Fruit fly (Drosophila melanogaster) whole organism, prepupa: Measurements from ENCODE around the gene CG6071.

ENCODE experiments used
- Blimp-1 ChIP-seq: fragments of 200-800 bp; sonication (Bioruptor generic); optimal IDR thresholded peaks from 3 replicates; lab custom pipeline; 2017; ENCODE audit warnings: missing biosample characterization, missing genetic modification characterization, mild to moderate bottlenecking, moderate library complexity, missing genetic modification reagents
- CG10631 ChIP-seq: fragments of 200-800 bp; sonication (Bioruptor generic); optimal IDR thresholded peaks from 2 replicates; lab custom pipeline; 2016; ENCODE audit warnings: missing biosample characterization, missing genetic modification characterization
- CG10669 ChIP-seq: fragments of 200-800 bp; sonication (Bioruptor generic); optimal IDR thresholded peaks from 3 replicates; lab custom pipeline; 2018; ENCODE audit warnings: missing biosample characterization, mild to moderate bottlenecking, missing genetic modification characterization, moderate library complexity
- CG11294 ChIP-seq: fragments of 200-800 bp; sonication (Bioruptor generic); IDR thresholded peaks from 2 replicates; pipeline ENCODE4 v1.3.6; 2022; ENCODE audit warnings: missing biosample characterization, missing genetic modification characterization
- CG11762 ChIP-seq: fragments of 200-800 bp; sonication (Bioruptor generic); optimal IDR thresholded peaks from 3 replicates; lab custom pipeline; 2016; ENCODE audit warnings: missing biosample characterization, missing genetic modification characterization; ENCODE audit not compliant: insufficient read depth
- CG11902 ChIP-seq: fragments of 200-800 bp; sonication (Bioruptor generic); optimal IDR thresholded peaks from 3 replicates; lab custom pipeline; 2016; ENCODE audit warnings: missing biosample characterization, missing genetic modification characterization
- CG15336 ChIP-seq: fragments of 200-800 bp; sonication (Bioruptor generic); IDR thresholded peaks from 2 replicates; pipeline ENCODE4 v1.3.6; 2022; ENCODE audit warnings: missing biosample characterization, missing genetic modification characterization
- CG1621 ChIP-seq: fragments of 200-800 bp; sonication (Bioruptor generic); optimal IDR thresholded peaks from 3 replicates; lab custom pipeline; 2018; ENCODE audit warnings: missing biosample characterization, mild to moderate bottlenecking, missing genetic modification characterization
- CG16779 ChIP-seq: fragments of 200-800 bp; sonication (Bioruptor generic); optimal IDR thresholded peaks from 3 replicates; lab custom pipeline; 2017; ENCODE audit warnings: missing biosample characterization, mild to moderate bottlenecking, missing genetic modification characterization
- CG31627 ChIP-seq: fragments of 200-800 bp; sonication (Bioruptor generic); optimal IDR thresholded peaks from 3 replicates; lab custom pipeline; 2016; ENCODE audit warnings: missing biosample characterization, missing genetic modification characterization
- CG32006 ChIP-seq: fragments of 200-800 bp; sonication (Bioruptor generic); optimal IDR thresholded peaks from 3 replicates; lab custom pipeline; 2017; ENCODE audit warnings: missing biosample characterization, mild to moderate bottlenecking, missing genetic modification characterization
- CG34406 ChIP-seq: fragments of 200-800 bp; sonication (Bioruptor generic); optimal IDR thresholded peaks from 3 replicates; lab custom pipeline; 2016; ENCODE audit warnings: missing biosample characterization, missing genetic modification characterization
- CG3919 ChIP-seq: fragments of 200-800 bp; sonication (Bioruptor generic); optimal IDR thresholded peaks from 3 replicates; lab custom pipeline; 2016; ENCODE audit warnings: missing biosample characterization, missing genetic modification characterization
- CG4318 ChIP-seq: fragments of 200-800 bp; sonication (Bioruptor generic); optimal IDR thresholded peaks from 3 replicates; lab custom pipeline; 2017; ENCODE audit warnings: missing biosample characterization, mild to moderate bottlenecking, missing genetic modification characterization
- CG6163 ChIP-seq: fragments of 200-800 bp; sonication (Bioruptor generic); IDR thresholded peaks from 3 replicates; pipeline ENCODE4 v1.3.6; 2022; ENCODE audit warnings: missing biosample characterization, missing genetic modification characterization
- CG6276 ChIP-seq: fragments of 200-800 bp; sonication (Bioruptor generic); optimal IDR thresholded peaks from 2 replicates; lab custom pipeline; 2017; ENCODE audit warnings: missing biosample characterization, mild to moderate bottlenecking, missing genetic modification characterization
- CG6808 ChIP-seq: fragments of 200-800 bp; sonication (Bioruptor generic); optimal IDR thresholded peaks from 3 replicates; lab custom pipeline; 2017; ENCODE audit warnings: missing biosample characterization, missing genetic modification characterization, mild to moderate bottlenecking, moderate library complexity, missing genetic modification reagents
- CG6854 ChIP-seq: fragments of 200-800 bp; sonication (Bioruptor generic); optimal IDR thresholded peaks from 2 replicates; lab custom pipeline; 2017; ENCODE audit warnings: missing biosample characterization, mild to moderate bottlenecking, missing genetic modification characterization
- CG7368 ChIP-seq: fragments of 200-800 bp; sonication (Bioruptor generic); optimal IDR thresholded peaks from 3 replicates; lab custom pipeline; 2016; ENCODE audit warnings: missing biosample characterization, missing genetic modification characterization
- CG8119 ChIP-seq: fragments of 200-800 bp; sonication (Bioruptor generic); IDR thresholded peaks from 3 replicates; pipeline ENCODE4 v1.3.6; 2022; ENCODE audit warnings: missing biosample characterization, missing genetic modification characterization
- CG8319 ChIP-seq: fragments of 200-800 bp; sonication (Bioruptor generic); optimal IDR thresholded peaks from 3 replicates; lab custom pipeline; 2016; ENCODE audit warnings: missing biosample characterization, missing genetic modification characterization
- CG9139 ChIP-seq: fragments of 200-800 bp; sonication (Bioruptor generic); optimal IDR thresholded peaks from 3 replicates; lab custom pipeline; 2017; ENCODE audit warnings: missing biosample characterization, mild to moderate bottlenecking, missing genetic modification characterization
- Eip75B ChIP-seq: fragments of 200-800 bp; sonication (Bioruptor generic); optimal IDR thresholded peaks from 3 replicates; lab custom pipeline; 2016; ENCODE audit warnings: missing biosample characterization, missing genetic modification characterization
- Eip78C ChIP-seq: fragments of 200-800 bp; sonication (Bioruptor generic); peaks from one replicate; lab custom pipeline; 2016; ENCODE audit warnings: missing biosample characterization, missing genetic modification characterization
- Eip93F ChIP-seq: fragments of 200-800 bp; sonication (Bioruptor generic); optimal IDR thresholded peaks from 2 replicates; lab custom pipeline; 2016; ENCODE audit warnings: missing biosample characterization, mild to moderate bottlenecking, missing genetic modification characterization
- Ets21C ChIP-seq: fragments of 200-800 bp; sonication (Bioruptor generic); optimal IDR thresholded peaks from 3 replicates; lab custom pipeline; 2016; ENCODE audit warnings: missing biosample characterization, missing genetic modification characterization
- Ets96B ChIP-seq: fragments of 200-800 bp; optimal IDR thresholded peaks from 2 replicates; lab custom pipeline; 2019; ENCODE audit warnings: missing biosample characterization, mild to moderate bottlenecking, missing genetic modification characterization, moderate library complexity
- Gug ChIP-seq: fragments of 200-800 bp; sonication (Bioruptor generic); IDR thresholded peaks from 2 replicates; pipeline ENCODE4 v1.3.6; 2022; ENCODE audit warnings: missing biosample characterization, missing genetic modification characterization
- Hr38 ChIP-seq: sonication (Bioruptor generic); optimal IDR thresholded peaks from 2 replicates; lab custom pipeline; 2016; ENCODE audit warnings: missing biosample characterization, missing genetic modification characterization
- Hr39 ChIP-seq: fragments of 200-800 bp; sonication (Bioruptor generic); optimal IDR thresholded peaks from 2 replicates; lab custom pipeline; 2016; ENCODE audit warnings: missing biosample characterization, missing genetic modification characterization
- Hr4 ChIP-seq: fragments of 200-800 bp; sonication (Bioruptor generic); optimal IDR thresholded peaks from 3 replicates; lab custom pipeline; 2016; ENCODE audit warnings: missing biosample characterization, missing genetic modification characterization
- Lpt ChIP-seq: fragments of 200-800 bp; sonication (Bioruptor generic); optimal IDR thresholded peaks from 3 replicates; lab custom pipeline; 2016; ENCODE audit warnings: missing biosample characterization, missing genetic modification characterization
- Met ChIP-seq: fragments of 200-800 bp; sonication (Bioruptor generic); optimal IDR thresholded peaks from 3 replicates; lab custom pipeline; 2016; ENCODE audit warnings: missing biosample characterization, missing genetic modification characterization
- Smox ChIP-seq: fragments of 200-800 bp; sonication (Bioruptor generic); optimal IDR thresholded peaks from 3 replicates; lab custom pipeline; 2016; ENCODE audit warnings: missing biosample characterization, missing genetic modification characterization
- Sox102F ChIP-seq: fragments of 200-800 bp; sonication (Bioruptor generic); optimal IDR thresholded peaks from 2 replicates; lab custom pipeline; 2016; ENCODE audit warnings: missing biosample characterization, mild to moderate bottlenecking, missing genetic modification characterization
- Sox14 ChIP-seq: fragments of 200-800 bp; sonication (Bioruptor generic); optimal IDR thresholded peaks from 3 replicates; lab custom pipeline; 2016; ENCODE audit warnings: missing biosample characterization, missing genetic modification characterization
- Sox15 ChIP-seq: fragments of 200-800 bp; sonication (Bioruptor generic); optimal IDR thresholded peaks from 3 replicates; lab custom pipeline; 2016; ENCODE audit warnings: missing biosample characterization, missing genetic modification characterization
- achi ChIP-seq: fragments of 200-800 bp; sonication (Bioruptor generic); optimal IDR thresholded peaks from 3 replicates; lab custom pipeline; 2016; ENCODE audit warnings: missing biosample characterization, missing genetic modification characterization
- acj6 ChIP-seq: fragments of 200-800 bp; sonication (Bioruptor generic); optimal IDR thresholded peaks from 3 replicates; lab custom pipeline; 2016; ENCODE audit warnings: missing biosample characterization, missing genetic modification characterization
- cyc ChIP-seq: fragments of 200-800 bp; sonication (Bioruptor generic); optimal IDR thresholded peaks from 3 replicates; lab custom pipeline; 2016; ENCODE audit warnings: missing biosample characterization, missing genetic modification characterization
- dsx ChIP-seq: fragments of 200-800 bp; optimal IDR thresholded peaks from 3 replicates; lab custom pipeline; 2019; ENCODE audit warnings: missing biosample characterization, mild to moderate bottlenecking, missing genetic modification characterization, moderate library complexity; ENCODE audit not compliant: poor library complexity, severe bottlenecking
- eg ChIP-seq: fragments of 200-800 bp; sonication (Bioruptor generic); IDR thresholded peaks from 3 replicates; pipeline ENCODE4 v1.3.6; 2022; ENCODE audit warnings: missing biosample characterization, missing genetic modification characterization
- esn ChIP-seq: fragments of 200-800 bp; sonication (Bioruptor generic); optimal IDR thresholded peaks from 2 replicates; lab custom pipeline; 2016; ENCODE audit warnings: missing biosample characterization, mild to moderate bottlenecking, missing genetic modification characterization, moderate library complexity
- fd59A ChIP-seq: fragments of 200-800 bp; sonication (Bioruptor generic); optimal IDR thresholded peaks from 2 replicates; lab custom pipeline; 2017; ENCODE audit warnings: missing biosample characterization, mild to moderate bottlenecking, missing genetic modification characterization, missing genetic modification reagents
- fkh ChIP-seq: fragments of 200-800 bp; sonication (Bioruptor generic); optimal IDR thresholded peaks from 3 replicates; lab custom pipeline; 2017; ENCODE audit warnings: missing biosample characterization, mild to moderate bottlenecking, missing genetic modification characterization, moderate library complexity
- net ChIP-seq: fragments of 200-800 bp; sonication (Bioruptor generic); optimal IDR thresholded peaks from 3 replicates; lab custom pipeline; 2016; ENCODE audit warnings: missing biosample characterization, missing genetic modification characterization
- pdm3 ChIP-seq: fragments of 200-800 bp; sonication (Bioruptor generic); optimal IDR thresholded peaks from 3 replicates; lab custom pipeline; 2016; ENCODE audit warnings: missing biosample characterization, missing genetic modification characterization
- salr ChIP-seq, 2 experiments: fragments of 200-800 bp; sonication (Bioruptor generic); optimal IDR thresholded peaks; 3 replicates each; lab custom pipeline; 2016 to 2018; ENCODE audit warnings: missing biosample characterization in 2 of 2, missing genetic modification characterization in 2 of 2, mild to moderate bottlenecking in 1 of 2
- spab ChIP-seq: fragments of 200-800 bp; sonication (Bioruptor generic); optimal IDR thresholded peaks from 2 replicates; lab custom pipeline; 2017; ENCODE audit warnings: missing biosample characterization, mild to moderate bottlenecking, missing genetic modification characterization, missing genetic modification reagents
- ss ChIP-seq, 2 experiments: fragments of 200-800 bp; sonication (Bioruptor generic); optimal IDR thresholded peaks; 2 replicates in 1 of 2; 3 replicates in 1 of 2; lab custom pipeline; 2017 to 2018; ENCODE audit warnings: mild to moderate bottlenecking in 2 of 2, missing biosample characterization in 2 of 2, missing genetic modification characterization in 2 of 2, moderate library complexity in 1 of 2
- svp ChIP-seq: fragments of 200-800 bp; sonication (Bioruptor generic); peaks from one replicate; lab custom pipeline; 2016; ENCODE audit warnings: missing biosample characterization, missing genetic modification characterization
- topi ChIP-seq: fragments of 200-800 bp; sonication (Bioruptor generic); optimal IDR thresholded peaks from 3 replicates; lab custom pipeline; 2016; ENCODE audit warnings: missing biosample characterization, missing genetic modification characterization
- vri ChIP-seq: fragments of 200-800 bp; sonication (Bioruptor generic); optimal IDR thresholded peaks from 3 replicates; lab custom pipeline; 2016; ENCODE audit warnings: missing biosample characterization, mild to moderate bottlenecking, missing genetic modification characterization

CG6071 gene

DNA sequence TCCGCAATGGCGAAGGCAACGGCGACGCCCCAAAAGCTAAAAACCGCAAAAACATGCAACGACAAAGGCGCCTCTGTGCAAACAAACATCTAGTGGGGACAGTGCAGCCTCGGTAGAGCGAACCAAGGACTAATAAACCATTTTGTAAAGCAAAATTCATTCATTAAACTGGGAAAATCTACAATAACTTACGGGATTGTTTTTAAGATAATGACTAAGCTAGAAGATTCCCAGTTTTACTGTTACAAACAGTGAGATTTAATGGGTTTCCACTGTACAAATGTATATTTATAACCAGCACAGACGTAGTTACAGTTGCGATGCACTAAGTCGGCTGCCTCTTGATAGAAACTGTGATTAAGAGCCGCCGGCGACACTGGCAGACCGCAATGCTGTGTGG lies 10.4 kb upstream of the CG6071 start:
- TF ChIP-seq Blimp-1 (GFP tag; lab: Kevin White, UChicago) (no peak), Eip75B (no peak), CG16779 (tag; lab: Kevin White, UChicago) (peak; percentile 24), Eip78C (GFP tag; lab: Kevin White, UChicago) (peak; percentile 64), CG6276 (GFP tag; lab: Kevin White, UChicago) (peak; percentile 63), CG7368 (peak; percentile 21), Met (no peak), dsx (no peak), Ets96B (tag; lab: Kevin White, UChicago) (peak; percentile 65), CG32006 (peak; percentile 82), CG11902 (GFP tag; lab: Kevin White, UChicago) (no peak), vri (GFP tag; lab: Kevin White, UChicago) (no peak), CG31627 (GFP tag; lab: Kevin White, UChicago) (no peak), Hr4 (GFP tag; lab: Kevin White, UChicago) (peak; percentile 83), acj6 (GFP tag; lab: Kevin White, UChicago) (peak; percentile 39), esn (GFP tag; lab: Kevin White, UChicago) (no peak), CG6808 (GFP tag; lab: Kevin White, UChicago) (no peak), CG9139 (GFP tag; lab: Kevin White, UChicago) (no peak), net (GFP tag; lab: Kevin White, UChicago) (peak; percentile 53), CG15336 (peak; percentile 90), topi (GFP tag; lab: Kevin White, UChicago) (no peak), CG34406 (GFP tag; lab: Kevin White, UChicago) (no peak), Ets21C (GFP tag; lab: Kevin White, UChicago) (no peak), CG11762 (GFP tag; lab: Kevin White, UChicago) (peak; percentile 32), Hr38 (GFP tag; lab: Kevin White, UChicago) (peak; percentile 6), CG6163 (GFP tag; lab: Robert Waterston, UW) (peak; percentile 89), Smox (GFP tag; lab: Kevin White, UChicago) (no peak), Sox14 (GFP tag; lab: Kevin White, UChicago) (peak; percentile 63), CG3919 (peak; percentile 48), achi (GFP tag; lab: Kevin White, UChicago) (peak; percentile 65), CG8119 (peak; percentile 86), Eip93F (GFP tag; lab: Kevin White, UChicago) (no peak), fkh (GFP tag; lab: Kevin White, UChicago) (no peak), Lpt (GFP tag; lab: Kevin White, UChicago) (no peak), Sox102F (no peak), CG1621 (no peak), Sox15 (GFP tag; lab: Kevin White, UChicago) (no peak), cyc (peak; percentile 3), Hr39 (GFP tag; lab: Kevin White, UChicago) (no peak), CG10631 (GFP tag; lab: Kevin White, UChicago) (peak; percentile 40), ss (GFP tag; optimal IDR thresholded peaks at IDR 0.05; lab: Kevin White, UChicago) (no peak), Gug (GFP tag; lab: Robert Waterston, UW) (peak; percentile 76; the same call in 1 of the 2 replicates), CG10669 (GFP tag; lab: Kevin White, UChicago) (peak; percentile 57), eg (peak; percentile 86), salr (GFP tag; optimal IDR thresholded peaks at IDR 0.05; lab: Kevin White, UChicago) (peak in 1 of 2 experiments; percentile 25), svp (GFP tag; lab: Kevin White, UChicago) (peak; percentile 35), spab (GFP tag; lab: Kevin White, UChicago) (peak; percentile 16), fd59A (GFP tag; lab: Kevin White, UChicago) (peak; percentile 40), CG11294 (GFP tag; lab: Robert Waterston, UW) (peak; percentile 82), CG4318 (peak; percentile 47), pdm3 (peak; percentile 67), CG6854 (GFP tag; lab: Kevin White, UChicago) (no peak), CG8319 (GFP tag; lab: Kevin White, UChicago) (no peak)
